Worm (Caenorhabditis elegans) whole organism, late embryonic: ENCODE measurements around the gene dos-2.

Experiments used
- fkh-10 ChIP-seq: fragments of 150-350 bp; optimal IDR thresholded peaks from 2 replicates; lab custom pipeline; 2014; ENCODE audit warnings: missing biosample characterization, missing genetic modification reagents, missing genetic modification characterization
- pqm-1 ChIP-seq: sonication (generic microtip); optimal IDR thresholded peaks from 2 replicates; lab custom pipeline; 2016; ENCODE audit warnings: missing genetic modification characterization, missing compliant biosample characterization
- sox-2 ChIP-seq: fragments of 200-800 bp; sonication (Bioruptor generic); IDR thresholded peaks from 2 replicates; pipeline ENCODE4 v1.3.6; 2022; ENCODE audit warnings: missing genetic modification reagents, missing genetic modification characterization, missing compliant biosample characterization

DNA sequence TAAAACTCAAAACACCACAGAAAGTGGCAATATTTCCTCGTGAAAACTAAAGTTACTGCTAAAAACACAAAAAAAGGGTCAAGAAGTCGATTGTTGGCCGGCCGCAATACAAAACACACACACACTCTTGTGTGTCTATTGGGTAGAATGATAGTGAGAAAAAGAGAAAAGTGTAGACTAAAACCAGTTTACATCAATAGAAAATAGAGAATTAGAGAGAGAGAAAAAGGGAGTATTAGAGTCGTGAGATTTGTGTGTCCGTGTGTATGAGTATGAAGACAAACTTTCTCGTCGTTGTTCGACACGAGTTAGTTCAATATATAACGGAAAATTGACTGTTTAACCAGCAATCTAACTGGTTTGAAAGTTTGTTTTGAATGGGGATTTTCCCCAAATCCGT lies 46.6 kb upstream of the dos-2 start:
- no peak for TF ChIP-seq pqm-1
- TF ChIP-seq fkh-10 (GFP tag; lab: Kevin White, UChicago) = no peak
- TF ChIP-seq sox-2 (GFP tag; lab: Robert Waterston, UW) = no peak
